Worm (Caenorhabditis elegans) whole organism, L1 larva: ENCODE results near the gene unc-71.

Experiments used
- C04F5.9 ChIP-seq: sonication (generic microtip); optimal IDR thresholded peaks from 2 replicates; lab custom pipeline; 2016; ENCODE audit warnings: missing genetic modification characterization, missing compliant biosample characterization
- C16A3.4 ChIP-seq: fragments of 150-350 bp; optimal IDR thresholded peaks from 2 replicates; lab custom pipeline; 2014; ENCODE audit warnings: missing biosample characterization, missing genetic modification characterization
- C34B4.2 ChIP-seq: sonication (generic microtip); optimal IDR thresholded peaks from 2 replicates; lab custom pipeline; 2017; ENCODE audit warnings: mild to moderate bottlenecking, missing genetic modification characterization, missing compliant biosample characterization
- F16B12.6 ChIP-seq: fragments of 150-350 bp; optimal IDR thresholded peaks from 2 replicates; lab custom pipeline; 2014; ENCODE audit warnings: missing biosample characterization, missing genetic modification characterization
- Y116A8C.19 ChIP-seq: sonication (generic microtip); optimal IDR thresholded peaks from 2 replicates; lab custom pipeline; 2016; ENCODE audit warnings: missing compliant biosample characterization, missing genetic modification characterization, borderline replicate concordance
- aha-1 ChIP-seq: fragments of 150-350 bp; optimal IDR thresholded peaks from 2 replicates; lab custom pipeline; 2014; ENCODE audit warnings: missing biosample characterization, missing genetic modification characterization
- alr-1 ChIP-seq: fragments of 200-800 bp; sonication (Bioruptor generic); optimal IDR thresholded peaks from 2 replicates; lab custom pipeline; 2018; ENCODE audit warnings: borderline replicate concordance, mild to moderate bottlenecking, missing genetic modification characterization, missing compliant biosample characterization
- ceh-63 ChIP-seq: fragments of 200-800 bp; sonication (Bioruptor generic); optimal IDR thresholded peaks from 2 replicates; lab custom pipeline; 2018; ENCODE audit warnings: mild to moderate bottlenecking, missing genetic modification characterization, missing compliant biosample characterization
- ceh-82 ChIP-seq, 3 experiments: fragments of 150-350 bp in 1 of 3; sonication (generic microtip) in 2 of 3; optimal IDR thresholded peaks; 2 replicates each; lab custom pipeline; 2014 to 2017; ENCODE audit warnings: missing biosample characterization in 3 of 3, missing genetic modification characterization in 3 of 3
- ceh-90 ChIP-seq: sonication (generic microtip); optimal IDR thresholded peaks from 2 replicates; lab custom pipeline; 2016; ENCODE audit warnings: missing genetic modification characterization, missing compliant biosample characterization
- dpl-1 ChIP-seq, 3 experiments: fragments of 150-350 bp in 2 of 3; sonication (generic microtip) in 1 of 3; optimal IDR thresholded peaks; 2 replicates each; lab custom pipeline; 2014 to 2017; ENCODE audit warnings: missing biosample characterization in 3 of 3, missing genetic modification characterization in 3 of 3, missing genetic modification reagents in 3 of 3
- dsc-1 ChIP-seq: sonication (generic microtip); optimal IDR thresholded peaks from 2 replicates; lab custom pipeline; 2016; ENCODE audit warnings: mild to moderate bottlenecking, missing genetic modification characterization, missing compliant biosample characterization
- efl-1 ChIP-seq, 4 experiments: fragments of 150-350 bp; optimal IDR thresholded peaks in 3 of 4; peaks in 1 of 4; 1 replicate in 1 of 4; 2 replicates in 3 of 4; lab custom pipeline; 2014; ENCODE audit warnings: missing biosample characterization in 2 of 4, missing genetic modification characterization in 2 of 4, missing genetic modification reagents in 2 of 4
- efl-3 ChIP-seq: fragments of 200-800 bp; sonication (Bioruptor generic); optimal IDR thresholded peaks from 2 replicates; lab custom pipeline; 2018; ENCODE audit warnings: mild to moderate bottlenecking, missing genetic modification characterization, missing compliant biosample characterization
- egl-13 ChIP-seq: sonication (generic microtip); optimal IDR thresholded peaks from 2 replicates; lab custom pipeline; 2016; ENCODE audit warnings: missing genotype, missing genetic modification reagents, missing genetic modification characterization, missing compliant biosample characterization
- egl-27 ChIP-seq, 2 experiments: fragments of 150-350 bp in 1 of 2; sonication (generic microtip); optimal IDR thresholded peaks; 3 replicates each; lab custom pipeline; 2017 to 2018; ENCODE audit warnings: missing biosample characterization in 2 of 2, missing genetic modification characterization in 2 of 2, missing genetic modification reagents in 2 of 2
- elt-2 ChIP-seq: sonication (generic microtip); optimal IDR thresholded peaks from 2 replicates; lab custom pipeline; 2016; ENCODE audit warnings: missing genetic modification characterization, mild to moderate bottlenecking, inconsistent platforms, missing compliant biosample characterization, missing genetic modification reagents
- elt-3 ChIP-seq, 6 experiments: fragments of 150-350 bp in 1 of 6; sonication (generic microtip); optimal IDR thresholded peaks; 2 replicates each; lab custom pipeline; 2017 to 2018; ENCODE audit warnings: missing biosample characterization in 6 of 6, missing genetic modification characterization in 6 of 6, inconsistent platforms in 1 of 6
- fkh-8 ChIP-seq: sonication (generic microtip); optimal IDR thresholded peaks from 2 replicates; lab custom pipeline; 2016; ENCODE audit warnings: mild to moderate bottlenecking, missing genetic modification characterization, missing compliant biosample characterization
- fos-1 ChIP-seq: fragments of 150-350 bp; optimal IDR thresholded peaks from 2 replicates; lab custom pipeline; 2014; ENCODE audit warnings: missing biosample characterization, missing genetic modification characterization
- hpl-2 ChIP-seq: fragments of 150-350 bp; optimal IDR thresholded peaks from 2 replicates; lab custom pipeline; 2014; ENCODE audit warnings: missing biosample characterization, missing genetic modification reagents, missing genetic modification characterization
- jun-1 ChIP-seq: fragments of 150-350 bp; optimal IDR thresholded peaks from 2 replicates; lab custom pipeline; 2014; ENCODE audit warnings: missing biosample characterization, missing genetic modification reagents, missing genetic modification characterization
- lin-13 ChIP-seq: fragments of 150-350 bp; optimal IDR thresholded peaks from 2 replicates; lab custom pipeline; 2014; ENCODE audit warnings: missing biosample characterization, missing genetic modification reagents, missing genetic modification characterization
- lin-14 ChIP-seq: fragments of 200-800 bp; sonication (Bioruptor generic); optimal IDR thresholded peaks from 2 replicates; lab custom pipeline; 2018; ENCODE audit warnings: mild to moderate bottlenecking, missing genetic modification characterization, moderate library complexity, missing compliant biosample characterization
- lin-15B ChIP-seq: fragments of 150-350 bp; sonication (generic microtip); optimal IDR thresholded peaks from 3 replicates; lab custom pipeline; 2014; ENCODE audit warnings: missing biosample characterization, missing genetic modification characterization
- lin-39 ChIP-seq: fragments of 150-350 bp; optimal IDR thresholded peaks from 2 replicates; lab custom pipeline; 2014; ENCODE audit warnings: missing biosample characterization, missing genetic modification reagents, missing genetic modification characterization
- mab-9 ChIP-seq: fragments of 200-800 bp; sonication (Bioruptor generic); IDR thresholded peaks from 2 replicates; pipeline ENCODE4 v1.3.6; 2022; ENCODE audit warnings: missing genetic modification reagents, missing genetic modification characterization, missing compliant biosample characterization
- mef-2 ChIP-seq: fragments of 150-350 bp; optimal IDR thresholded peaks from 2 replicates; lab custom pipeline; 2014; ENCODE audit warnings: missing biosample characterization, missing genetic modification characterization
- mep-1 ChIP-seq: fragments of 150-350 bp; optimal IDR thresholded peaks from 2 replicates; lab custom pipeline; 2014; ENCODE audit warnings: missing biosample characterization, missing genetic modification characterization
- nhr-11 ChIP-seq: fragments of 150-350 bp; optimal IDR thresholded peaks from 2 replicates; lab custom pipeline; 2014; ENCODE audit warnings: missing biosample characterization, missing genetic modification characterization
- nhr-19 ChIP-seq: fragments of 200-800 bp; sonication (Bioruptor generic); conservative IDR thresholded peaks from 2 replicates; pipeline ENCODE4 v1.3.6; 2022; ENCODE audit warnings: missing genetic modification characterization, missing compliant biosample characterization
- nhr-20 ChIP-seq: sonication (generic microtip); optimal IDR thresholded peaks from 2 replicates; lab custom pipeline; 2016; ENCODE audit warnings: mild to moderate bottlenecking, missing genetic modification characterization, missing compliant biosample characterization
- nhr-237 ChIP-seq: fragments of 150-350 bp; optimal IDR thresholded peaks from 2 replicates; lab custom pipeline; 2014; ENCODE audit warnings: missing biosample characterization, missing genetic modification characterization
- nhr-71 ChIP-seq: sonication (generic microtip); optimal IDR thresholded peaks from 2 replicates; lab custom pipeline; 2016; ENCODE audit warnings: mild to moderate bottlenecking, missing genetic modification characterization, moderate library complexity, missing compliant biosample characterization
- nhr-84 ChIP-seq: sonication (generic microtip); optimal IDR thresholded peaks from 2 replicates; lab custom pipeline; 2017; ENCODE audit warnings: missing biosample characterization, missing genetic modification characterization
- nhr-85 ChIP-seq: sonication (generic microtip); peaks from one replicate; lab custom pipeline; 2016; ENCODE audit warnings: missing genetic modification characterization, inconsistent platforms, missing compliant biosample characterization
- nhr-90 ChIP-seq: sonication (generic microtip); optimal IDR thresholded peaks from 2 replicates; lab custom pipeline; 2016; ENCODE audit warnings: mild to moderate bottlenecking, missing genetic modification characterization, missing compliant biosample characterization; ENCODE audit not compliant: poor library complexity
- pag-3 ChIP-seq: sonication (generic microtip); optimal IDR thresholded peaks from 2 replicates; lab custom pipeline; 2017; ENCODE audit warnings: missing genetic modification characterization, mild to moderate bottlenecking, missing compliant biosample characterization, antibody characterized with exemption, borderline replicate concordance; ENCODE audit not compliant: insufficient read depth
- pqm-1 ChIP-seq: sonication (generic microtip); optimal IDR thresholded peaks from 3 replicates; lab custom pipeline; 2017; ENCODE audit warnings: missing biosample characterization, missing genetic modification characterization
- rnt-1 ChIP-seq: sonication (generic microtip); optimal IDR thresholded peaks from 2 replicates; lab custom pipeline; 2016; ENCODE audit warnings: mild to moderate bottlenecking, missing genetic modification characterization, moderate library complexity, missing compliant biosample characterization
- snpc-4 ChIP-seq: fragments of 150-350 bp; optimal IDR thresholded peaks from 2 replicates; lab custom pipeline; 2014; ENCODE audit warnings: missing biosample characterization, missing genetic modification characterization
- snu-23 ChIP-seq: sonication (generic microtip); optimal IDR thresholded peaks from 2 replicates; lab custom pipeline; 2016; ENCODE audit warnings: missing genetic modification characterization, missing compliant biosample characterization
- sox-4 ChIP-seq: sonication (generic microtip); optimal IDR thresholded peaks from 2 replicates; lab custom pipeline; 2016; ENCODE audit warnings: missing genetic modification characterization, missing compliant biosample characterization
- sptf-1 ChIP-seq: fragments of 150-350 bp; optimal IDR thresholded peaks from 2 replicates; lab custom pipeline; 2014; ENCODE audit warnings: missing biosample characterization, missing genetic modification characterization
- sup-37 ChIP-seq: fragments of 200-800 bp; sonication (Bioruptor generic); optimal IDR thresholded peaks from 2 replicates; lab custom pipeline; 2018; ENCODE audit warnings: mild to moderate bottlenecking, missing genetic modification characterization, missing compliant biosample characterization
- tbx-2 ChIP-seq: sonication (generic microtip); optimal IDR thresholded peaks from 2 replicates; lab custom pipeline; 2016; ENCODE audit warnings: missing genetic modification characterization, missing compliant biosample characterization
- unc-30 ChIP-seq: sonication (generic microtip); optimal IDR thresholded peaks from 2 replicates; lab custom pipeline; 2017; ENCODE audit warnings: missing biosample characterization, missing genetic modification characterization
- unc-62 ChIP-seq: fragments of 150-350 bp; optimal IDR thresholded peaks from 2 replicates; lab custom pipeline; 2014; ENCODE audit warnings: missing biosample characterization, missing genetic modification reagents, missing genetic modification characterization
- vab-15 ChIP-seq: sonication (generic microtip); optimal IDR thresholded peaks from 2 replicates; lab custom pipeline; 2017; ENCODE audit warnings: missing genotype, mild to moderate bottlenecking, missing genetic modification characterization, missing compliant biosample characterization
- ztf-4 ChIP-seq: fragments of 150-350 bp; optimal IDR thresholded peaks from 2 replicates; lab custom pipeline; 2014; ENCODE audit warnings: missing biosample characterization, missing genetic modification characterization

Gene unc-71

ce11 chrIII:12904987-12905541 is 13.5 kb upstream of the unc-71 start, which contains the start of gene cox-5A (continued):
- TF ChIP-seq elt-2: peak; percentile 96
- TF ChIP-seq snu-23 (GFP tag; lab: Kevin White, UChicago): peak; percentile 100
- peak; percentile 99 for TF ChIP-seq jun-1 (tag; lab: Kevin White, UChicago)
- peak; percentile 100 for TF ChIP-seq dpl-1 (GFP tag; optimal IDR thresholded peaks at IDR 0.05; lab: Kevin White, UChicago)
- peak; percentile 98 for TF ChIP-seq sox-4 (tag; lab: Kevin White, UChicago)
- TF ChIP-seq lin-15B (tag; lab: Kevin White, UChicago): peak; percentile 95
- peak; percentile 100 for TF ChIP-seq dsc-1 (tag; lab: Kevin White, UChicago)
- TF ChIP-seq mef-2: peak; percentile 95
- peak; percentile 100 for TF ChIP-seq tbx-2 (tag; lab: Kevin White, UChicago)
- peak; percentile 96 for TF ChIP-seq aha-1
- TF ChIP-seq hpl-2 (GFP tag; lab: Kevin White, UChicago): peak; percentile 93
- peak; percentile 99 for TF ChIP-seq lin-13 (GFP tag; lab: Kevin White, UChicago)
- TF ChIP-seq elt-3 (tag; optimal IDR thresholded peaks at IDR 0.05; lab: Kevin White, UChicago): peak in 5 of 6 experiments; percentile 83 to 99 (median 97)
- peak; percentile 100 for TF ChIP-seq nhr-20 (tag; lab: Kevin White, UChicago)
- peak; percentile 100 for TF ChIP-seq fkh-8 (tag; lab: Kevin White, UChicago)
- TF ChIP-seq C04F5.9: peak; percentile 96
- peak; percentile 99 for TF ChIP-seq rnt-1 (tag; lab: Kevin White, UChicago)
- peak; percentile 100 for TF ChIP-seq nhr-71 (tag; lab: Kevin White, UChicago)
- peak; percentile 99 for TF ChIP-seq mab-9 (GFP tag; lab: Robert Waterston, UW)
- peak; percentile 99 for TF ChIP-seq egl-13 (tag; lab: Kevin White, UChicago)
- TF ChIP-seq egl-27 (tag; optimal IDR thresholded peaks at IDR 0.05; lab: Kevin White, UChicago): peak; percentile 60 to 73
- TF ChIP-seq snpc-4 (tag; lab: Kevin White, UChicago): peak; percentile 94
- peak; percentile 95 for TF ChIP-seq C34B4.2
- TF ChIP-seq Y116A8C.19 (tag; lab: Kevin White, UChicago): peak; percentile 76
- peak; percentile 83 for TF ChIP-seq ceh-63 (GFP tag; lab: Kevin White, UChicago)
- no peak for TF ChIP-seq sptf-1
- TF ChIP-seq C16A3.4 (tag; lab: Kevin White, UChicago): peak; percentile 100
- peak; percentile 99 for TF ChIP-seq nhr-85 (tag; lab: Kevin White, UChicago)
- TF ChIP-seq alr-1: no peak
- TF ChIP-seq ceh-90 (tag; lab: Kevin White, UChicago): peak; percentile 70
- peak; percentile 58 for TF ChIP-seq pqm-1 (tag; lab: Kevin White, UChicago)
- TF ChIP-seq unc-30 (tag; lab: Kevin White, UChicago): peak; percentile 76
- peak; percentile 100 for TF ChIP-seq mep-1 (tag; lab: Kevin White, UChicago)

- TF ChIP-seq pag-3: no peak
- TF ChIP-seq vab-15 (tag; lab: Kevin White, UChicago): no peak
- TF ChIP-seq sup-37: no peak
- no peak for TF ChIP-seq ceh-82 (tag; optimal IDR thresholded peaks at IDR 0.05; lab: Kevin White, UChicago)
- no peak for TF ChIP-seq nhr-11
- no peak for TF ChIP-seq F16B12.6 (tag; lab: Kevin White, UChicago)
- no peak for TF ChIP-seq egl-13 (tag; lab: Kevin White, UChicago)
- TF ChIP-seq unc-62: no peak
- TF ChIP-seq fos-1 (tag; lab: Kevin White, UChicago): no peak
- TF ChIP-seq efl-3 (GFP tag; lab: Kevin White, UChicago): no peak
- no peak for TF ChIP-seq lin-39 (tag; lab: Kevin White, UChicago)
- TF ChIP-seq mab-9 (GFP tag; lab: Robert Waterston, UW): no peak
- no peak for TF ChIP-seq elt-2
- no peak for TF ChIP-seq lin-13 (GFP tag; lab: Kevin White, UChicago)
- TF ChIP-seq ceh-63 (GFP tag; lab: Kevin White, UChicago): no peak
- no peak for TF ChIP-seq ztf-4 (tag; lab: Kevin White, UChicago)
- no peak for TF ChIP-seq nhr-84
- TF ChIP-seq nhr-237 (tag; lab: Kevin White, UChicago): no peak
- TF ChIP-seq C34B4.2: no peak
- TF ChIP-seq lin-14 (GFP tag; lab: Kevin White, UChicago): peak; percentile 0
- TF ChIP-seq sox-4 (tag; lab: Kevin White, UChicago): no peak
- TF ChIP-seq fkh-8 (tag; lab: Kevin White, UChicago): no peak
- no peak for TF ChIP-seq efl-1 (optimal IDR thresholded peaks at IDR 0.05; lab: Kevin White, UChicago)
- peak in 1 of 2 experiments; percentile 16 for TF ChIP-seq efl-1 (GFP tag; optimal IDR thresholded peaks at IDR 0.05 in 1 of 2; lab: Kevin White, UChicago)
- TF ChIP-seq snu-23 (GFP tag; lab: Kevin White, UChicago): no peak
- TF ChIP-seq nhr-90 (tag; lab: Kevin White, UChicago): no peak
- no peak for TF ChIP-seq nhr-19 (GFP tag; lab: Robert Waterston, UW)
Measured at ce11 chrIII:12904052-12904451, 12.5 kb upstream of the unc-71 start.
